Worm (Caenorhabditis elegans): ENCODE measurements around the gene ric-8.

DNA sequence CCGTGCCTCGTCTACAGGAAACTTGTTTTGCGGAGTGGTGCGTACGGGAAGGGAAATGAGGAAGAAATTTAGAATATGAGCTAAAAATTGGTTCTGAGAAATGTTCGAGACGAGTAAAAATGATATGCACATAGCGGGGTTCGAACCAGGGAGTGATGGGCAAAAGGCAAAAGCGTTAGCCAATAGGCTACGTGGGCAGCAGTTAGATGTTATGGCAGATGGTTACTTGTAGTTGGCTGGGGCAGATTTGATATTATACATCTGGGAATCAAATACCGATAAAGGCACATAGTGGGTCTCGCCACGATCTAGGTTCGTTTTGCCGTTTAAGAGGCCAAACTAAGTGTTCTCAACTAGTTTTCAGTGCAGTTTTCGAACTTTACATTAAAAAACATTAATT, 14.5 kb downstream of the ric-8 start:
- TF ChIP-seq sma-9 (GFP tag; optimal IDR thresholded peaks at IDR 0.05) (no peak), sma-9 (tag; optimal IDR thresholded peaks at IDR 0.05) (no peak), lin-11 (tag; optimal IDR thresholded peaks at IDR 0.05) (no peak)
